Fruit fly (Drosophila melanogaster) whole organism, embryonic: ENCODE results near the gene CG10621.

ENCODE experiments used
- CG7556 ChIP-seq: fragments of 200-800 bp; sonication (Bioruptor generic); optimal IDR thresholded peaks from 2 replicates; lab custom pipeline; 2017; ENCODE audit warnings: missing biosample characterization, mild to moderate bottlenecking, missing genetic modification characterization
- CG9215 ChIP-seq: fragments of 200-800 bp; sonication (Bioruptor generic); IDR thresholded peaks from 2 replicates; pipeline ENCODE4 v1.3.6; 2022; ENCODE audit warnings: missing biosample characterization, missing genetic modification characterization
- Poxn ChIP-seq: fragments of 200-800 bp; sonication (Bioruptor generic); IDR thresholded peaks from 2 replicates; pipeline ENCODE4 v1.3.6; 2022; ENCODE audit warnings: missing biosample characterization, missing genetic modification characterization
- Taf1 ChIP-seq: fragments of 200-800 bp; sonication (Bioruptor generic); IDR thresholded peaks from 2 replicates; pipeline ENCODE4 v1.3.6; 2022; ENCODE audit warnings: missing biosample characterization, missing genetic modification characterization
- danr ChIP-seq: fragments of 200-800 bp; sonication (Bioruptor generic); IDR thresholded peaks from 2 replicates; pipeline ENCODE4 v1.3.6; 2022; ENCODE audit warnings: missing biosample characterization, missing genetic modification characterization
- stwl ChIP-seq: fragments of 200-800 bp; sonication (Bioruptor generic); optimal IDR thresholded peaks from 3 replicates; lab custom pipeline; 2018; ENCODE audit warnings: missing biosample characterization, mild to moderate bottlenecking, missing genetic modification characterization, moderate library complexity

DNA sequence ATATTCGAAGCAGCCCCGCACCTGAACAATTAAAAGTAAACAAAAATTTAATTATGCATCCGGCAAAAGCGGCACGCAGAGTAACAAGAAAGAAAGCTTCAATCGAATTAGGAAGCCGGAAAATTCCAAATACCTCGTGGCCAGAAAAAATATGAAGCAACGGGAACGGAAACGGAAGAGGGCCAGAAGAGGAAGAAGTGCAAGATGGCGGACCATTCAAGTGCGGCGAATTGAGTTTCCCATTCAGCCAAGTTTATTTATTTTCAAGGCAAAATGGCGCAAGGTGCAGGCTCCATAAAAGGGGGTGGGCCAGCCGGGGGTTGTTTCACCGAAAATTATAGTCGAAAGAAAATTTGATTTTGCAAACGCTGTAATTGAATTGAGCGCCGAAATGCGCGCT, 19.6 kb downstream of the CG10621 start:
- peak; percentile 10 for TF ChIP-seq stwl (tag; lab: Kevin White, UChicago)
- TF ChIP-seq danr (GFP tag; lab: Robert Waterston, UW): no peak
- TF ChIP-seq CG7556 (GFP tag; lab: Kevin White, UChicago): no peak
- no peak for TF ChIP-seq Poxn
- TF ChIP-seq CG9215 (GFP tag; lab: Robert Waterston, UW): no peak
- TF ChIP-seq Taf1 (GFP tag; lab: Robert Waterston, UW): no peak
